Fruit fly (Drosophila melanogaster): Measurements from ENCODE around the gene mys.
A peak's percentile ranks its signal among the peaks of the same experiment; 100 is the strongest.

Gene mys

DNA sequence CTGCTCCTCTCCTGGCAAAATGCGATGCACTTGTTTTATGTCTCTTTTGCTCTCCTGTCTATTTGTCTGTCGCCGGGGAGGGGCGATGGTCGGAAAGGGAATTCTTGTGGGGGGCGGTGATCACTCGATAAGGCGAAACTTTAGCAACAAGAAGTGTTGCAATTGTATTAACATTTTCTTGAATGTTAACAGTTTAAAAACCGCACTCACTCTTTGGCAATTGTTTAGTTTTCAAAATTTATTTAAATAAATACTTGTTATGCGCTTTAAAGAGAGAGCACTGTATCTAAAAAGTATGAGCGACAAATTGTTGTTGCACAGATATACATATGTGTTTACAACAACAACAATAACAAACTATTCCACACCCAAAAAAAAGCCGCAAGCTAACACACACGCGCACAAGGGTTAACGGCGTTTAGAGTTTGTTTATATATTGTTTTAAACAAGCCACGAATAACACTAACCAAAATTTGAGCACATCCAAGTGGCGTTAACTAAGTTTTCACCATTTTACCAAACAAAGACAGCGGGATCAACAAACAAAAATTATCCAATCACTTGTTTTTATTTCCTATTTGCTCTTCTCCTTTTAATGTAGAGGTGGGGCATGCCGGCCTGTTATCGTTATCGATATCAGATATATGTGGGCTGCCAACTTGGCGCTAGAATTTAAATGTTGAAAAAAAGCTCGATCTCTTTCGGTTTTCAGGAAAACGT, 40.2 kb downstream of the mys start, which contains the start of gene CG2258 (continued):
- TF ChIP-seq aop (GFP tag; IDR thresholded peaks at IDR 0.05), result 0 out of 2 replicates have a peak, but pooled peaks have one; percentile 34
- no peak for TF ChIP-seq br (optimal IDR thresholded peaks at IDR 0.05)
- peak; percentile 82 for TF ChIP-seq CG10366 (GFP tag; IDR thresholded peaks at IDR 0.05)
- no peak for TF ChIP-seq CG7271 (tag; optimal IDR thresholded peaks at IDR 0.05)
- TF ChIP-seq CG6175 (GFP tag; IDR thresholded peaks at IDR 0.05), result peak; percentile 74; the same call in 1 of the 3 replicates
- peak; percentile 74 for TF ChIP-seq CG7372 (GFP tag; IDR thresholded peaks at IDR 0.05)
- TF ChIP-seq CG7839 (tag; optimal IDR thresholded peaks at IDR 0.05), result peak; percentile 92
- peak; percentile 84 for TF ChIP-seq H15 (GFP tag; IDR thresholded peaks at IDR 0.05)
- peak; percentile 82 for TF ChIP-seq CG1233 (GFP tag; optimal IDR thresholded peaks at IDR 0.05)
- TF ChIP-seq H2.0 (GFP tag; IDR thresholded peaks at IDR 0.05), result peak; percentile 78
- TF ChIP-seq D (optimal IDR thresholded peaks at IDR 0.05), result no peak
- TF ChIP-seq D (GFP tag; optimal IDR thresholded peaks at IDR 0.05), result peak; percentile 86
- TF ChIP-seq CG15269 (tag; optimal IDR thresholded peaks at IDR 0.05), result peak; percentile 91
- peak; percentile 70 for TF ChIP-seq CG11696 (GFP tag; IDR thresholded peaks at IDR 0.05)
- TF ChIP-seq Fer2 (tag; optimal IDR thresholded peaks at IDR 0.05), result peak; percentile 76
- peak; percentile 5 to 85 for TF ChIP-seq dpn (GFP tag; optimal IDR thresholded peaks at IDR 0.05)
- TF ChIP-seq CG14710 (tag; optimal IDR thresholded peaks at IDR 0.05), result peak; percentile 71
- peak; percentile 84 for TF ChIP-seq CG30403 (GFP tag; optimal IDR thresholded peaks at IDR 0.05)
- TF ChIP-seq Aef1 (GFP tag; IDR thresholded peaks at IDR 0.05), result peak; percentile 87
- peak; percentile 67 for TF ChIP-seq CG16815 (GFP tag; optimal IDR thresholded peaks at IDR 0.05)
- TF ChIP-seq corto (GFP tag; optimal IDR thresholded peaks at IDR 0.05), result no peak
- no peak for TF ChIP-seq tll (GFP tag; optimal IDR thresholded peaks at IDR 0.05)
- TF ChIP-seq CG8924 (tag; optimal IDR thresholded peaks at IDR 0.05), result peak; percentile 86
- no peak for TF ChIP-seq abd-A (tag; optimal IDR thresholded peaks at IDR 0.05)
- TF ChIP-seq odd (GFP tag; optimal IDR thresholded peaks at IDR 0.05), result peak; percentile 78
- peak; percentile 59 for TF ChIP-seq sd (tag; optimal IDR thresholded peaks at IDR 0.05)
- TF ChIP-seq sim (GFP tag; IDR thresholded peaks at IDR 0.05), result peak; percentile 37; the same call in 1 of the 2 replicates
- TF ChIP-seq Sox100B (GFP tag; optimal IDR thresholded peaks at IDR 0.05), result peak; percentile 83
- peak; percentile 91 for TF ChIP-seq Ptx1 (GFP tag; IDR thresholded peaks at IDR 0.05)
- peak; percentile 91 for TF ChIP-seq CG1603 (tag; optimal IDR thresholded peaks at IDR 0.05)
- TF ChIP-seq CG4854 (GFP tag; optimal IDR thresholded peaks at IDR 0.05), result peak; percentile 46
- TF ChIP-seq fd96Cb (tag; optimal IDR thresholded peaks at IDR 0.05), result peak; percentile 90
- TF ChIP-seq scrt (GFP tag; optimal IDR thresholded peaks at IDR 0.05), result peak; percentile 77
- no peak for TF ChIP-seq Dip2 (GFP tag; IDR thresholded peaks at IDR 0.05)
- TF ChIP-seq bbx (GFP tag; IDR thresholded peaks at IDR 0.05; ENCODE audit: partially characterized antibody), result peak; percentile 20; the same call in 1 of the 2 replicates
- peak; percentile 27 for TF ChIP-seq Bteb2 (GFP tag; optimal IDR thresholded peaks at IDR 0.05)
- peak; percentile 64 for TF ChIP-seq CG43689 (GFP tag; IDR thresholded peaks at IDR 0.05)
- peak; percentile 84 for TF ChIP-seq CG32532 (GFP tag; IDR thresholded peaks at IDR 0.05)
- TF ChIP-seq CG6765 (GFP tag; optimal IDR thresholded peaks at IDR 0.05), result peak; percentile 69
- peak; percentile 49; the same call in 1 of the 2 replicates for TF ChIP-seq CG16779 (GFP tag; IDR thresholded peaks at IDR 0.05)
- no peak for TF ChIP-seq Doc2 (GFP tag; IDR thresholded peaks at IDR 0.05)
- peak; percentile 73 for TF ChIP-seq HmgZ (tag; optimal IDR thresholded peaks at IDR 0.05)
- TF ChIP-seq CG18011 (GFP tag; optimal IDR thresholded peaks at IDR 0.05), result peak; percentile 27
- peak; percentile 53; the same call in 1 of the 2 replicates for TF ChIP-seq onecut (GFP tag; IDR thresholded peaks at IDR 0.05)
- no peak for TF ChIP-seq gt (GFP tag; IDR thresholded peaks at IDR 0.05)
- TF ChIP-seq kah (GFP tag; optimal IDR thresholded peaks at IDR 0.05), result peak; percentile 60
- TF ChIP-seq croc (GFP tag; conservative IDR thresholded peaks at IDR 0.05), result peak; percentile 81
- TF ChIP-seq CG4820 (GFP tag; optimal IDR thresholded peaks at IDR 0.05), result peak; percentile 82
- TF ChIP-seq amos (GFP tag; IDR thresholded peaks at IDR 0.05; ENCODE audit: partially characterized antibody), result no peak; the same call in 1 of the 2 replicates
- TF ChIP-seq z (GFP tag; IDR thresholded peaks at IDR 0.05), result no peak
